Worm (Caenorhabditis elegans) whole organism, L3 larva: ENCODE results near the gene rocf-1.

Experiments
- ceh-82 ChIP-seq: fragments of 150-350 bp; optimal IDR thresholded peaks from 2 replicates; lab custom pipeline; 2014; ENCODE audit warnings: missing biosample characterization, missing genetic modification characterization
- elt-1 ChIP-seq: fragments of 150-350 bp; optimal IDR thresholded peaks from 2 replicates; lab custom pipeline; 2014; ENCODE audit warnings: missing biosample characterization, missing genetic modification characterization
- fkh-10 ChIP-seq: sonication (generic microtip); optimal IDR thresholded peaks from 2 replicates; lab custom pipeline; 2017; ENCODE audit warnings: missing biosample characterization, missing genetic modification reagents, missing genetic modification characterization
- lin-15B ChIP-seq: fragments of 150-350 bp; optimal IDR thresholded peaks from 2 replicates; lab custom pipeline; 2014; ENCODE audit warnings: missing biosample characterization, missing genetic modification characterization
- nhr-237 ChIP-seq: fragments of 150-350 bp; optimal IDR thresholded peaks from 2 replicates; lab custom pipeline; 2014; ENCODE audit warnings: missing biosample characterization, missing genetic modification characterization
- nhr-43 ChIP-seq: sonication (generic microtip); optimal IDR thresholded peaks from 2 replicates; lab custom pipeline; 2016; ENCODE audit warnings: mild to moderate bottlenecking, missing genetic modification characterization, missing compliant biosample characterization; ENCODE audit not compliant: poor library complexity, severe bottlenecking
- snpc-4 ChIP-seq: fragments of 150-350 bp; optimal IDR thresholded peaks from 2 replicates; lab custom pipeline; 2014; ENCODE audit warnings: missing biosample characterization, missing genetic modification characterization

DNA sequence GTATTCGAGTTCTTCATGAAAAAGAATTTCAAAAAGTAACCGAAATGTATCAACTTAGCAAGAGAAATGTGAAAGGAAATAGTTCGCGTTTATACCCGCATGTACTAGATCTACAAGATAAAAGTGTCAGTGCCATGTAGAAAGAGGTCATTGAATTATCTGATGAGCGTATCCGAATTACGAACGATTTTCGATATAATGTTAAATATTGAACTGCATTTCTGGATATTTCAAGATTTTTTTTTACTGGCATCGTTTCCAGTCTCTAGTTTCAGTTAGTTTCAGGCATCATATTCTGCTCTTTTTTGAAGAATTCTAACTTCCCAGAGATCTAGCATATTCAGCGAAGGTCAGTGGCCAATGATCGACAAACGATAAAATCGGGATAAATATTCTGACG is 17.1 kb upstream of the rocf-1 start, which contains the start of gene nhr-150:
- TF ChIP-seq snpc-4 (tag; lab: Kevin White, UChicago) (no peak), nhr-237 (no peak), elt-1 (tag; lab: Kevin White, UChicago) (peak; percentile 34), lin-15B (tag; lab: Kevin White, UChicago) (no peak), fkh-10 (GFP tag; lab: Kevin White, UChicago) (no peak), nhr-43 (tag; lab: Kevin White, UChicago) (no peak), ceh-82 (tag; lab: Kevin White, UChicago) (no peak)
